Worm (Caenorhabditis elegans) whole organism, late embryonic: Measurements from ENCODE around the gene T23F6.5.

Experiments
- elt-2 ChIP-seq: sonication (generic microtip); optimal IDR thresholded peaks from 2 replicates; lab custom pipeline; 2016; ENCODE audit warnings: missing genetic modification reagents, missing genetic modification characterization, missing compliant biosample characterization
- hlh-30 ChIP-seq: sonication (generic microtip); optimal IDR thresholded peaks from 2 replicates; lab custom pipeline; 2017; ENCODE audit warnings: antibody characterized with exemption, missing genetic modification characterization, missing compliant biosample characterization; ENCODE audit not compliant: insufficient read depth
- nhr-11 ChIP-seq: fragments of 150-350 bp; optimal IDR thresholded peaks from 2 replicates; lab custom pipeline; 2014; ENCODE audit warnings: missing biosample characterization, missing genetic modification characterization
- pag-3 ChIP-seq: sonication (generic microtip); optimal IDR thresholded peaks from 2 replicates; lab custom pipeline; 2016; ENCODE audit warnings: missing compliant biosample characterization, missing genetic modification characterization, borderline replicate concordance
- tbx-2 ChIP-seq: sonication (generic microtip); optimal IDR thresholded peaks from 2 replicates; lab custom pipeline; 2016; ENCODE audit warnings: missing genetic modification characterization, missing compliant biosample characterization

DNA sequence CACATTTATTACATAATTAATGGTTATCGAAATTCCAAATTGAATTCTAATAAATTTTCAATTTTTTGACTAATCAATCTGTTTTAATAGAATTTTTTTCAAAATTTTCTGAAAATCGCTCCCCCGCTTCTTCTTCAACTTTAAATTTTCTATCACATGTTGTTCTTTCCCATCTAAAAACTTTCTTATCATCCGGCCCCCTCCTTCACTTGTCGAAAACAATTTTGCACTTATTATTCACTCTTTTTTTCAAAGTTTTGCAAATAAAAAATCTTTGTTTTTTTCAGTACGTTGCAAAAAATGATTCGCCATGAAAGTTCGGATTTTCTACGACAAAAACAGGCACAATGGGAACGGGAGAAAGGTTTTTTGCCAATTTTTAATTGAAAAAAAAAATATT is 53.0 kb downstream of the T23F6.5 start, which contains the start of gene T23B5.3:
- TF ChIP-seq elt-2 (no peak), pag-3 (tag; lab: Kevin White, UChicago) (no peak), hlh-30 (tag; lab: Kevin White, UChicago) (no peak), tbx-2 (tag; lab: Kevin White, UChicago) (no peak), nhr-11 (tag; lab: Kevin White, UChicago) (no peak)
